Worm (Caenorhabditis elegans) whole organism, early embryonic: ENCODE results near the gene C06A12.8.

ENCODE experiments used
- B0310.2 ChIP-seq: sonication (generic microtip); optimal IDR thresholded peaks from 2 replicates; lab custom pipeline; 2016; ENCODE audit warnings: mild to moderate bottlenecking, missing genetic modification characterization, missing compliant biosample characterization
- aly-1 ChIP-seq: sonication (generic microtip); optimal IDR thresholded peaks from 2 replicates; lab custom pipeline; 2016; ENCODE audit warnings: missing genetic modification characterization, missing compliant biosample characterization
- ama-1 ChIP-seq: fragments of 150-350 bp; optimal IDR thresholded peaks from 2 replicates; lab custom pipeline; 2014
- ceh-13 ChIP-seq: fragments of 200-800 bp; sonication (Bioruptor generic); optimal IDR thresholded peaks from 2 replicates; lab custom pipeline; 2018; ENCODE audit warnings: mild to moderate bottlenecking, missing genetic modification characterization, missing compliant biosample characterization
- ceh-36 ChIP-seq: sonication (generic microtip); optimal IDR thresholded peaks from 2 replicates; lab custom pipeline; 2016; ENCODE audit warnings: missing genetic modification characterization, inconsistent platforms, missing compliant biosample characterization
- flt-1 ChIP-seq: fragments of 200-800 bp; sonication (Bioruptor generic); IDR thresholded peaks from 2 replicates; pipeline ENCODE4 v1.3.6; 2022; ENCODE audit warnings: missing genetic modification characterization, missing compliant biosample characterization
- hmbx-1 ChIP-seq: sonication (generic microtip); optimal IDR thresholded peaks from 2 replicates; lab custom pipeline; 2016; ENCODE audit warnings: mild to moderate bottlenecking, missing genetic modification characterization, missing compliant biosample characterization
- pes-1 ChIP-seq: fragments of 200-800 bp; sonication (Bioruptor generic); IDR thresholded peaks from 2 replicates; pipeline ENCODE4 v1.3.6; 2022; ENCODE audit warnings: missing genetic modification reagents, missing genetic modification characterization, missing compliant biosample characterization

- TF ChIP-seq flt-1 (GFP tag; lab: Robert Waterston, UW) = no peak
- TF ChIP-seq ama-1 (lab: Kevin White, UChicago) = no peak
- TF ChIP-seq hmbx-1 = no peak
- TF ChIP-seq aly-1 = no peak
- no peak for TF ChIP-seq ceh-13 (GFP tag; lab: Kevin White, UChicago)
- no peak for TF ChIP-seq ceh-36 (tag; lab: Kevin White, UChicago)
- no peak for TF ChIP-seq B0310.2
- TF ChIP-seq pes-1 (GFP tag; lab: Robert Waterston, UW) = no peak
Measured at ce11 chrIV:17413343-17413742, 23.8 kb upstream of the C06A12.8 start.
